Worm (Caenorhabditis elegans): Measurements from ENCODE around the gene T28C6.8.

DNA sequence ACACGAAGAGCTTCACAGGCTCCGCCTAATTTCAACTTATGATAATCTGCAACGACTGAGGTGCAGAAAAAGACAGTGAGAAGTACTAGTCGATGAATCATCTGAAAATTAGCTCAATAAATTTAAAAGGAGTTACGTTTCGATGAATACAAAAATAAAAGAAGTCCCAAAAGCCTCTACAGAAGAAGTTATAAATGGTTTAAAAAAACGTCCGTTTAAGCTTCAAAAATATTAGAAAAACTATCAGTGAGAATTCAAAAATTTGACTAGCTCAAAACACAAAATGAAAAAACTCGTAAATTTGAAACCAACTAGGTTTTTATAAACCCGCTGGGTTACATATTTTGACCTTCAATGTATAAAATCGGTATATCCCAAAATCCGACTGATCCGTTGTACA lies 25.4 kb upstream of the T28C6.8 start, which contains the start of gene T11B7.5:
- TF ChIP-seq snpc-4 (tag; optimal IDR thresholded peaks at IDR 0.05) (no peak), fos-1 (tag; optimal IDR thresholded peaks at IDR 0.05) (no peak), egl-27 (tag; optimal IDR thresholded peaks at IDR 0.05) (no peak), nhr-237 (tag; optimal IDR thresholded peaks at IDR 0.05) (no peak), mdl-1 (tag; optimal IDR thresholded peaks at IDR 0.05) (no peak), tbx-2 (tag; optimal IDR thresholded peaks at IDR 0.05) (no peak), nfya-1 (tag; optimal IDR thresholded peaks at IDR 0.05; ENCODE audit: insufficient read depth) (no peak), ztf-11 (tag; optimal IDR thresholded peaks at IDR 0.05) (no peak), ZK546.5 (tag; optimal IDR thresholded peaks at IDR 0.05) (no peak), nhr-28 (tag; optimal IDR thresholded peaks at IDR 0.05) (no peak), ceh-28 (tag; optimal IDR thresholded peaks at IDR 0.05) (no peak), unc-62 (GFP tag; optimal IDR thresholded peaks at IDR 0.05) (no peak)
